Worm (Caenorhabditis elegans) whole organism, late embryonic: ENCODE data around the gene clec-187.

Experiments used
- C08G9.2 ChIP-seq: sonication (generic microtip); optimal IDR thresholded peaks from 2 replicates; lab custom pipeline; 2016; ENCODE audit warnings: mild to moderate bottlenecking, missing genetic modification characterization, moderate library complexity, missing compliant biosample characterization
- T23F11.4 ChIP-seq: fragments of 200-800 bp; sonication (Bioruptor generic); optimal IDR thresholded peaks from 2 replicates; lab custom pipeline; 2018; ENCODE audit warnings: mild to moderate bottlenecking, missing genetic modification characterization, missing compliant biosample characterization
- Y22D7AL.16 ChIP-seq: sonication (generic microtip); optimal IDR thresholded peaks from 2 replicates; lab custom pipeline; 2016; ENCODE audit warnings: missing genetic modification characterization, missing compliant biosample characterization
- ama-1 ChIP-seq: fragments of 150-350 bp; optimal IDR thresholded peaks from 2 replicates; lab custom pipeline; 2014
- ceh-2 ChIP-seq: sonication (generic microtip); optimal IDR thresholded peaks from 2 replicates; lab custom pipeline; 2016; ENCODE audit warnings: missing genotype, missing genetic modification characterization, missing compliant biosample characterization
- ceh-22 ChIP-seq: sonication (generic microtip); optimal IDR thresholded peaks from 2 replicates; lab custom pipeline; 2017; ENCODE audit warnings: missing biosample characterization, missing genetic modification characterization
- ceh-30 ChIP-seq: fragments of 150-350 bp; optimal IDR thresholded peaks from 2 replicates; lab custom pipeline; 2014; ENCODE audit warnings: missing biosample characterization, missing genetic modification characterization
- ceh-31 ChIP-seq: sonication (generic microtip); optimal IDR thresholded peaks from 2 replicates; lab custom pipeline; 2016; ENCODE audit warnings: missing genetic modification characterization, missing compliant biosample characterization
- ceh-48 ChIP-seq: sonication (generic microtip); optimal IDR thresholded peaks from 2 replicates; lab custom pipeline; 2016; ENCODE audit warnings: missing genetic modification characterization, inconsistent platforms, missing compliant biosample characterization
- ceh-6 ChIP-seq: fragments of 200-800 bp; sonication (Bioruptor generic); optimal IDR thresholded peaks from 2 replicates; lab custom pipeline; 2018; ENCODE audit warnings: mild to moderate bottlenecking, missing genetic modification characterization, missing compliant biosample characterization
- dve-1 ChIP-seq: sonication (generic microtip); optimal IDR thresholded peaks from 2 replicates; lab custom pipeline; 2017; ENCODE audit warnings: antibody characterized with exemption, mild to moderate bottlenecking, missing genetic modification characterization, missing compliant biosample characterization
- elt-2 ChIP-seq: sonication (generic microtip); optimal IDR thresholded peaks from 2 replicates; lab custom pipeline; 2016; ENCODE audit warnings: missing genetic modification reagents, missing genetic modification characterization, missing compliant biosample characterization
- elt-4 ChIP-seq: sonication (generic microtip); optimal IDR thresholded peaks from 2 replicates; lab custom pipeline; 2016; ENCODE audit warnings: missing genetic modification characterization, missing compliant biosample characterization
- ets-4 ChIP-seq: sonication (generic microtip); optimal IDR thresholded peaks from 2 replicates; lab custom pipeline; 2016; ENCODE audit warnings: missing genetic modification characterization, missing compliant biosample characterization
- fkh-10 ChIP-seq: fragments of 150-350 bp; optimal IDR thresholded peaks from 2 replicates; lab custom pipeline; 2014; ENCODE audit warnings: missing biosample characterization, missing genetic modification reagents, missing genetic modification characterization
- hlh-15 ChIP-seq: sonication (generic microtip); optimal IDR thresholded peaks from 2 replicates; lab custom pipeline; 2016; ENCODE audit warnings: missing genetic modification characterization, missing compliant biosample characterization
- hlh-6 ChIP-seq: sonication (generic microtip); optimal IDR thresholded peaks from 2 replicates; lab custom pipeline; 2016; ENCODE audit warnings: missing genotype, missing genetic modification characterization, missing compliant biosample characterization
- lim-6 ChIP-seq: sonication (generic microtip); optimal IDR thresholded peaks from 2 replicates; lab custom pipeline; 2016; ENCODE audit warnings: missing genetic modification characterization, missing compliant biosample characterization
- nfya-1 ChIP-seq: sonication (generic microtip); optimal IDR thresholded peaks from 2 replicates; lab custom pipeline; 2017; ENCODE audit warnings: missing genetic modification characterization, mild to moderate bottlenecking, missing compliant biosample characterization, antibody characterized with exemption, moderate library complexity
- nhr-232 ChIP-seq: sonication (generic microtip); optimal IDR thresholded peaks from 2 replicates; lab custom pipeline; 2016; ENCODE audit warnings: missing genetic modification characterization, missing compliant biosample characterization
- npax-4 ChIP-seq: sonication (generic microtip); optimal IDR thresholded peaks from 2 replicates; lab custom pipeline; 2016; ENCODE audit warnings: missing genetic modification characterization, missing compliant biosample characterization
- odd-2 ChIP-seq: sonication (generic microtip); optimal IDR thresholded peaks from 2 replicates; lab custom pipeline; 2017; ENCODE audit warnings: antibody characterized with exemption, mild to moderate bottlenecking, missing genetic modification characterization, missing compliant biosample characterization
- pha-4 ChIP-seq: fragments of 150-350 bp; optimal IDR thresholded peaks from 2 replicates; lab custom pipeline; 2018; ENCODE audit warnings: missing biosample characterization, missing genetic modification reagents, missing genetic modification characterization
- pqm-1 ChIP-seq: sonication (generic microtip); optimal IDR thresholded peaks from 2 replicates; lab custom pipeline; 2016; ENCODE audit warnings: missing genetic modification characterization, missing compliant biosample characterization
- rnt-1 ChIP-seq: sonication (generic microtip); optimal IDR thresholded peaks from 2 replicates; lab custom pipeline; 2016; ENCODE audit warnings: missing genetic modification characterization, missing compliant biosample characterization
- syd-9 ChIP-seq: sonication (generic microtip); optimal IDR thresholded peaks from 2 replicates; lab custom pipeline; 2016; ENCODE audit warnings: mild to moderate bottlenecking, missing genetic modification characterization, moderate library complexity, missing compliant biosample characterization
- tbx-2 ChIP-seq: sonication (generic microtip); optimal IDR thresholded peaks from 2 replicates; lab custom pipeline; 2016; ENCODE audit warnings: missing genetic modification characterization, missing compliant biosample characterization
- ttx-3 ChIP-seq: sonication (generic microtip); optimal IDR thresholded peaks from 2 replicates; lab custom pipeline; 2016; ENCODE audit warnings: missing genetic modification reagents, missing genetic modification characterization, missing compliant biosample characterization
- unc-86 ChIP-seq: sonication (generic microtip); optimal IDR thresholded peaks from 2 replicates; lab custom pipeline; 2016; ENCODE audit warnings: missing genetic modification characterization, missing compliant biosample characterization

clec-187 gene

DNA sequence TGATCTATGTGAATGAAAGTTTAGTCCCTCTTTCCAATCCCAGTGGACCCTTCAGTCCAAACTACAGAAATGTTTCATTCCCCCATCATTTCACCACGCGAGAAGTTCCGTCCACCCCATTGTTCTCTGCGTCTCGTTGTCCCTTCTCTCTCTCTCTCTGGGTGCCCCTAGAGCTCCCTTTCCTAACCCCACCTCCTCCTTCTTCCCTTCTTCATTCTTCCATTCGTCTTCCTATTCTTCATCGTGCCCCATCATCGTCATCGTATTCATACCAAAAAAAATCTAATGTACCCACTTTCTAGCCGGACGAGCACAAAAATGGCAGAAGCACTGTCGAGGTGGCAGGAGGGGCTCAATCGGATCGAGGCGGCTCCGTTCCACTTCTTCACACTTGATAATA, 35.1 kb downstream of the clec-187 start, which contains the start of gene M02B1.3:
TSS of gene M02B1.3 (plus strand) at position 301 of the 400 bp plus-strand sequence.
- TF ChIP-seq ama-1 (no peak), elt-2 (tag; lab: Kevin White, UChicago) (no peak), hlh-15 (tag; lab: Kevin White, UChicago) (no peak), ets-4 (tag; lab: Kevin White, UChicago) (no peak), hlh-6 (tag; lab: Kevin White, UChicago) (peak; percentile 11), elt-4 (no peak), ceh-31 (tag; lab: Kevin White, UChicago) (peak; percentile 9)

DNA sequence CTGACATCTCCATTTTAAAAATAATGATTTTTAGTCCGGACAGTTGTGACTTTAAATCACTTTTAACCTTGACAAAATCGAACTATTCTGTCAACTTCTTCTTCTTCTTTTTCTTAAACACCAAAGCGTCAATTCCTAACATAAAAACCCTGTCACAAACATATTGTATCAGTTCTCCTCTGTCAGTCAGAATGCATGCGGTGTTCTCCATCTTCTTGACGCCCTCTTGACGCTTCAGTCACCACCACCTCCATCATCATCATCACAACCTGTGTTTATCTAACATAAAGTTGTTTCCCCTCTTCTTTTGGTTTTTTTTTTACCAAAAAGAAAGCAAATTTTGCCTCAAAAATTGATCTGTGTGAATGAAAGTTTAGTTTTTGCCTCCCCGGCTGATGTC, 35.9 kb downstream of the clec-187 start:
- TF ChIP-seq odd-2 (tag; lab: Kevin White, UChicago) (no peak), C08G9.2 (tag; lab: Kevin White, UChicago) (no peak), npax-4 (no peak), fkh-10 (GFP tag; lab: Kevin White, UChicago) (no peak), ceh-2 (tag; lab: Kevin White, UChicago) (no peak), nhr-232 (no peak), pha-4 (tag; lab: Kevin White, UChicago) (no peak), hlh-6 (tag; lab: Kevin White, UChicago) (no peak), syd-9 (tag; lab: Kevin White, UChicago) (no peak), T23F11.4 (GFP tag; lab: Kevin White, UChicago) (no peak), ttx-3 (no peak), ceh-22 (tag; lab: Kevin White, UChicago) (no peak), hlh-15 (tag; lab: Kevin White, UChicago) (no peak), ceh-6 (GFP tag; lab: Kevin White, UChicago) (no peak)

DNA sequence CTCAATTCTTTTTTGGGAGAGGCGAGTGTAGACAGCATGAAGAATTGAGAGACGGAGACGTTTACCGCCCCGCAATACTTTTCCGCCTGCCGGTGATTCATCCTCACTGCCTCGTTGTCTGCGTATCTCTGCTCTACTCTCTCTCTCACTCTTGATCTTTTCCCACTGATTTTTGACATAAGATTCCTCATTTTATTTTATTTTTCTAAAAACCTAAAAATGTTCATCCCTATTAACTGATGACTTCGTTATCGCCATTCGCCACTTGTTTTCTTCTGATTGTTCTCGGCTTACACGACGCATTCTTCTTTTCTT, 36.9 kb downstream of the clec-187 start:
- TF ChIP-seq tbx-2 (tag; lab: Kevin White, UChicago) (no peak), nfya-1 (peak; percentile 22), Y22D7AL.16 (tag; lab: Kevin White, UChicago) (no peak), rnt-1 (tag; lab: Kevin White, UChicago) (no peak)

DNA sequence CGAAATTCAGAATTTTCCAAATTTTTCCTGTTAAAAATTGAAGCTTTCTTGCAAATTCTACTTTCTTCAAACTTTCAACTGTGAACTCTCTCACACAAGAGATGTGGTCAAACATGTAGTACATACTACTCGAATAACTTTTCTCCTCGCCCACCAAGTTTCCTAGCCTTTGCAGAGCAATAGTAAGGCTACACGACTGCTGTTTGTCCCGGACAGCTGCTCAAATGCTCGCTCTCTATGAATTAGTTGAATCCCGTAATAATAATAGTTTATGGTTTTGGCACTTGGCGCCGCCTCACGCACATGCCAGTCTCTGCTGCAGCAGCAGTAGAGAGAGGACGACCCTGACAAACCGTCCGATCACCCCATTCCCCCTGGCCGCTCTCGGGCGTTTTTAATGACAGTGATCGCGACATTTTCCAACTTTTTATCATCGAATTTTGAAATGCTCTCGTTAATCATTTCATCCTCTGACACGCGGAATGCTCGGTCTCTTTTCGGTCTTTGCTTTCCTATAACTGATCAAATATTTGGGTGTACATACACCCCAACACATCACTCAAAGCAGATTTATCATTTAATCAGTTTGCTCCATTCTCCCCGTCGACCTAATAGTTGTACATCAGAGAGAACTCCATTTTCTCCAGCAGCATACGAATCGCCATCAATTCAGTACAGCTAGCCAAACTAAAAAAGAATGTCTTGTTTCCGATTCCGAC, 37.4 kb downstream of the clec-187 start:
- peak; percentile 8 for TF ChIP-seq elt-2 (tag; lab: Kevin White, UChicago)
- no peak for TF ChIP-seq nhr-232

DNA sequence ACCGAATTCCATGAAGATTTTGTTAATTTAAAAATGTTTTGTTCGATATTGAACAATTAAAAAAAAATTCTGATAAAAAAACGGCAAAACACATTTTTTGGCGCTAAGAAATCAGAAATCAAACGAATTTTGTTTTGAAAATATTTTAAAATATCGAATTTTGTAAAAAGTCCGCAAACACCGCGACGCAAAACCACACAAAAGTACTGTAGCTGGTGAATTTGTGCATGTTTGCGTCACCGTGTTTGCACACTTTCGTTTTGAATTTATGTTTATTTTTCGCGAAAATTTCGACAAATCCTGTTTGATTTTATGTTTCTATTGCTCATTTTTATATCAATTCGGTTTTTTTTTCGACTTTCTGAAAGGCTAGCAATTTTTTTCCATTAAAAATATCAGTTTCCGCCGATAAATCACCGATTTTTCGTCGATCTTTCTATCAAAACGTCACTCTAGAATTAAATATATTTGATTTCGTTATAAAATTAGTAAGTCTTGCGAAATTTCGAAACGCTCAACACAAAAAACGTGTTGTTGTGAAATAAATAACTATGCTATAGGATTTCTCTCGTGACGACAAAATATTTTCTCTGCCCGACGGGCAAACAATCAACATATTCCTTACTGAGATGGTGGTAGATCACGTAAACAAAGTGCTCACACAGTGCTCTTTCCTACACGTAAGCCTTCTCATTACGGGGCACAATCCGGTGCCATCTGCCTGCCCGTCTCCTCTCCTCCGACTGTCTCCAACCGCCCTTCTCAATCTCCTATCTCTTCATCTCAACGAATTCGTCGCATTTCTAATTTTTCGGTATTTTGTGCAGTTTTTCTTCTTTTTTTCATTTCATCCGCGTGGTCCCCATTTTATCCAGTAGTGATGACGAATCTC, 39.4 kb downstream of the clec-187 start:
- TF ChIP-seq fkh-10 (GFP tag; lab: Kevin White, UChicago) (no peak), ceh-30 (no peak), pqm-1 (tag; lab: Kevin White, UChicago) (no peak), unc-86 (tag; lab: Kevin White, UChicago) (no peak), odd-2 (tag; lab: Kevin White, UChicago) (no peak)

DNA sequence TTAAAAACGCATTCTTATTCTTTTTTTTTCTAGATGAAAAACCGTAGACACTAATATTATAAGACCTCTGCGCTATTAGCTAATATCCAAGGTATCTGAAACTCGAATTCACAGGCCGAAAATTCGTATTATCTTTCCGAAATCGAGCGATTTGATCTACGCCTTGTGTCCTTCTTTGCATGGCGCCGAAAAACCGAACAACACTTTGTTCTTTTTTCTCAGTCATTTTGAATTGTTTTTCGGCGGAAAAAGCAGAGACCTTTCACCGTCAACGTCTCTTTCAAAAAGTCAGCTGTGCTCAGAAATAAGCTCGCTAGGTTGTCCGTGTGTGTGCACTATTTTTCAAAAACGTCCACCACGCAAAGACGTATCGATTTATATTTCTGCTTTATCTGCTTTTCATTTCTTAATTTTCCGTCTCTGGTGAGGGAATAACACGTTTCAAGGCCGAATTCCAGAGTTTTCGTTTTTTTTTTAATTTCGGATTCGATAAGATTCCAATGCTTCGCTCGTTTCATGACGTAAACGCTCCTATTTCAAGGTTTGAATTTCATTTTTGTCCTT, 40.4 kb downstream of the clec-187 start:
- TF ChIP-seq ceh-22 (tag; lab: Kevin White, UChicago) (no peak), ceh-48 (tag; lab: Kevin White, UChicago) (peak; percentile 49)

DNA sequence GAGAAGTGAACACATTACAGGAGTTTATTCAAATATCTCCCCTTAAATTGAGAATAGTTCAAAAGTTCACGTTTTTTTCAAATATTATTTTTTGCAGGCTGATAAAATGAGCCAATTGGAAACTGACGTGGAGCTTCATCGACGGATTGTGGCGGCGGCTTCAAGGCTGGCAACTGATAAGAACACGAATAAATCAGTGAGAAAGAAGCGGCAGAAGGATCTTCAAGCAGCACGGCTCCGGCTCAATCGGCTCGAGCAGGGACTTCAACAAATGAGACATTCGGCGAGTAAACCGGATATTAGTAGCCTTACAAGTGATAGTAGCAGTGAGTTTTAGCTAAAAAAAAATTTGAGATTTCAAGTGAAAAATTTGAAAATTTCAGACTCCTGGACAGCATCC, 46.0 kb downstream of the clec-187 start, which contains the start of gene M02B1.4:
TSS of gene M02B1.4 (minus strand) at position 9 of the 400 bp plus-strand sequence.
- no peak for TF ChIP-seq T23F11.4 (GFP tag; lab: Kevin White, UChicago)
- TF ChIP-seq dve-1 (tag; lab: Kevin White, UChicago): no peak
- no peak for TF ChIP-seq lim-6 (tag; lab: Kevin White, UChicago)
- no peak for TF ChIP-seq elt-4
